Fruit fly (Drosophila melanogaster) whole organism, embryonic: ENCODE data around the gene CG3008.

ENCODE experiments used
- Atf3 ChIP-seq: fragments of 200-800 bp; sonication (Bioruptor generic); optimal IDR thresholded peaks from 3 replicates; lab custom pipeline; 2016; ENCODE audit warnings: missing biosample characterization, missing genetic modification characterization
- CG10654 ChIP-seq: fragments of 200-800 bp; sonication (Bioruptor generic); optimal IDR thresholded peaks from 2 replicates; lab custom pipeline; 2016; ENCODE audit warnings: missing biosample characterization, missing genetic modification characterization
- CG12942 ChIP-seq: fragments of 200-800 bp; sonication (Bioruptor generic); optimal IDR thresholded peaks from 3 replicates; lab custom pipeline; 2016; ENCODE audit warnings: missing biosample characterization, missing genetic modification characterization
- CG14441 ChIP-seq: fragments of 200-800 bp; sonication (Bioruptor generic); IDR thresholded peaks from 2 replicates; pipeline ENCODE4 v1.3.6; 2022; ENCODE audit warnings: missing biosample characterization, missing genetic modification characterization
- CG14667 ChIP-seq: fragments of 200-800 bp; sonication (Bioruptor generic); IDR thresholded peaks from 2 replicates; pipeline ENCODE4 v1.3.6; 2022; ENCODE audit warnings: missing biosample characterization, missing genetic modification characterization
- CG15269 ChIP-seq: fragments of 200-800 bp; sonication (Bioruptor generic); optimal IDR thresholded peaks from 2 replicates; lab custom pipeline; 2018; ENCODE audit warnings: missing biosample characterization, mild to moderate bottlenecking, missing genetic modification characterization, moderate library complexity
- CG17802 ChIP-seq: fragments of 200-800 bp; sonication (Bioruptor generic); optimal IDR thresholded peaks from 2 replicates; lab custom pipeline; 2018; ENCODE audit warnings: missing biosample characterization, mild to moderate bottlenecking, missing genetic modification characterization, moderate library complexity
- CG18011 ChIP-seq: fragments of 200-800 bp; sonication (Bioruptor generic); optimal IDR thresholded peaks from 2 replicates; lab custom pipeline; 2017; ENCODE audit warnings: missing biosample characterization, missing genetic modification characterization, mild to moderate bottlenecking, moderate library complexity, missing genotype
- CG2712 ChIP-seq: fragments of 200-800 bp; optimal IDR thresholded peaks from 3 replicates; lab custom pipeline; 2019; ENCODE audit warnings: missing biosample characterization, mild to moderate bottlenecking, missing genetic modification characterization, moderate library complexity
- CG30403 ChIP-seq: fragments of 200-800 bp; sonication (Bioruptor generic); optimal IDR thresholded peaks from 3 replicates; lab custom pipeline; 2016; ENCODE audit warnings: missing biosample characterization, missing genetic modification characterization
- CG30431 ChIP-seq: fragments of 200-800 bp; sonication (Bioruptor generic); optimal IDR thresholded peaks from 2 replicates; lab custom pipeline; 2017; ENCODE audit warnings: missing biosample characterization, missing genetic modification characterization
- CG32767 ChIP-seq: fragments of 200-800 bp; sonication (Bioruptor generic); IDR thresholded peaks from 2 replicates; pipeline ENCODE4 v1.3.6; 2022; ENCODE audit warnings: missing biosample characterization, missing genetic modification characterization
- CG4360 ChIP-seq: fragments of 200-800 bp; sonication (Bioruptor generic); IDR thresholded peaks from 2 replicates; pipeline ENCODE4 v1.3.6; 2022; ENCODE audit warnings: missing biosample characterization, missing genetic modification characterization
- CG4854 ChIP-seq: fragments of 200-800 bp; sonication (Bioruptor generic); optimal IDR thresholded peaks from 2 replicates; lab custom pipeline; 2016; ENCODE audit warnings: missing biosample characterization, missing genetic modification characterization, inconsistent platforms
- CG6272 ChIP-seq: fragments of 200-800 bp; sonication (Bioruptor generic); IDR thresholded peaks from 2 replicates; pipeline ENCODE4 v1.3.6; 2022; ENCODE audit warnings: missing biosample characterization, missing genetic modification characterization
- CG6689 ChIP-seq: fragments of 200-800 bp; sonication (Bioruptor generic); IDR thresholded peaks from 2 replicates; pipeline ENCODE4 v1.3.6; 2022; ENCODE audit warnings: missing biosample characterization, missing genetic modification characterization
- Doc2 ChIP-seq: fragments of 200-800 bp; sonication (Bioruptor generic); IDR thresholded peaks from 2 replicates; pipeline ENCODE4 v1.3.6; 2022; ENCODE audit warnings: missing biosample characterization, missing genetic modification characterization
- ERR ChIP-seq: fragments of 200-800 bp; sonication (Bioruptor generic); optimal IDR thresholded peaks from 2 replicates; lab custom pipeline; 2016; ENCODE audit warnings: missing biosample characterization, missing genetic modification characterization
- HLH54F ChIP-seq: fragments of 200-800 bp; sonication (Bioruptor generic); optimal IDR thresholded peaks from 3 replicates; lab custom pipeline; 2016; ENCODE audit warnings: missing biosample characterization, missing genetic modification characterization
- Hmr ChIP-seq: fragments of 200-800 bp; sonication (Bioruptor generic); optimal IDR thresholded peaks from 3 replicates; lab custom pipeline; 2017; ENCODE audit warnings: mild to moderate bottlenecking, missing biosample characterization, missing genetic modification reagents, missing genetic modification characterization
- Hr39 ChIP-seq: fragments of >200 bp; optimal IDR thresholded peaks from 2 replicates; lab custom pipeline; 2017
- Myb ChIP-seq: fragments of 200-800 bp; sonication (Bioruptor generic); optimal IDR thresholded peaks from 2 replicates; lab custom pipeline; 2016; ENCODE audit warnings: missing biosample characterization, missing genetic modification characterization
- Rfx ChIP-seq: fragments of 200-800 bp; sonication (Bioruptor generic); IDR thresholded peaks from 2 replicates; pipeline ENCODE4 v1.3.6; 2022; ENCODE audit warnings: missing biosample characterization, missing genetic modification characterization
- Scr ChIP-seq: fragments of 200-800 bp; sonication (Bioruptor generic); IDR thresholded peaks from 2 replicates; pipeline ENCODE4 v1.3.6; 2022; ENCODE audit warnings: missing biosample characterization, missing genetic modification characterization; ENCODE audit not compliant: partially characterized antibody
- Sry-δ ChIP-seq: fragments of 200-800 bp; sonication (Bioruptor generic); optimal IDR thresholded peaks from 2 replicates; lab custom pipeline; 2016; ENCODE audit warnings: missing biosample characterization, missing genetic modification characterization
- Tbp ChIP-seq: fragments of >200 bp; optimal IDR thresholded peaks from 2 replicates; lab custom pipeline; 2018; ENCODE audit warnings: missing biosample characterization, missing genetic modification characterization
- Trl ChIP-seq, 3 experiments: fragments of >200 bp in 2 of 3; fragments of 200-800 bp in 1 of 3; sonication (Bioruptor generic) in 1 of 3; optimal IDR thresholded peaks; 2 replicates in 1 of 3; 3 replicates in 2 of 3; lab custom pipeline; 2016 to 2017; ENCODE audit warnings: missing biosample characterization in 1 of 3, missing genetic modification characterization in 1 of 3
- Vsx1 ChIP-seq: fragments of 200-800 bp; sonication (Bioruptor generic); optimal IDR thresholded peaks from 2 replicates; lab custom pipeline; 2017; ENCODE audit warnings: missing biosample characterization, mild to moderate bottlenecking, missing genetic modification characterization, missing genetic modification reagents
- amos ChIP-seq: fragments of 200-800 bp; sonication (Bioruptor generic); IDR thresholded peaks from 2 replicates; pipeline ENCODE4 v1.3.6; 2022; ENCODE audit warnings: missing biosample characterization, missing genetic modification characterization; ENCODE audit not compliant: partially characterized antibody
- ash1 ChIP-seq: fragments of 200-800 bp; sonication (Bioruptor generic); optimal IDR thresholded peaks from 2 replicates; lab custom pipeline; 2018; ENCODE audit warnings: missing biosample characterization, mild to moderate bottlenecking, missing genetic modification characterization
- chn ChIP-seq: fragments of 200-800 bp; sonication (Bioruptor generic); optimal IDR thresholded peaks from 2 replicates; lab custom pipeline; 2016; ENCODE audit warnings: missing biosample characterization, missing genetic modification characterization
- da ChIP-seq: fragments of 200-800 bp; sonication (Bioruptor generic); optimal IDR thresholded peaks from 2 replicates; lab custom pipeline; 2016; ENCODE audit warnings: missing biosample characterization, missing genetic modification characterization
- dan ChIP-seq: fragments of 200-800 bp; sonication (Bioruptor generic); IDR thresholded peaks from 2 replicates; pipeline ENCODE4 v1.3.6; 2022; ENCODE audit warnings: missing biosample characterization, missing genetic modification characterization
- disco-r ChIP-seq: fragments of 200-800 bp; sonication (Bioruptor generic); optimal IDR thresholded peaks from 2 replicates; lab custom pipeline; 2016; ENCODE audit warnings: missing biosample characterization, missing genetic modification characterization
- dm ChIP-seq: fragments of 200-800 bp; sonication (Bioruptor generic); optimal IDR thresholded peaks from 3 replicates; lab custom pipeline; 2016; ENCODE audit warnings: missing biosample characterization, missing genetic modification characterization
- dpn ChIP-seq, 2 experiments: fragments of 200-800 bp; sonication (Bioruptor generic); optimal IDR thresholded peaks; 3 replicates each; lab custom pipeline; 2016; ENCODE audit warnings: missing biosample characterization in 2 of 2, missing genetic modification characterization in 2 of 2
- emc ChIP-seq: fragments of 200-800 bp; sonication (Bioruptor generic); optimal IDR thresholded peaks from 2 replicates; lab custom pipeline; 2016; ENCODE audit warnings: missing biosample characterization, missing genetic modification characterization
- ems ChIP-seq: fragments of 200-800 bp; sonication (Bioruptor generic); optimal IDR thresholded peaks from 3 replicates; lab custom pipeline; 2016; ENCODE audit warnings: missing biosample characterization, missing genetic modification characterization
- fu2 ChIP-seq: fragments of 200-800 bp; sonication (Bioruptor generic); optimal IDR thresholded peaks from 2 replicates; lab custom pipeline; 2016; ENCODE audit warnings: missing biosample characterization, missing genetic modification characterization
- gsb-n ChIP-seq: fragments of 200-800 bp; sonication (Bioruptor generic); optimal IDR thresholded peaks from 3 replicates; lab custom pipeline; 2018; ENCODE audit warnings: missing biosample characterization, mild to moderate bottlenecking, missing genetic modification characterization
- hbn ChIP-seq: fragments of 200-800 bp; sonication (Bioruptor generic); IDR thresholded peaks from 2 replicates; pipeline ENCODE4 v1.3.6; 2022; ENCODE audit warnings: missing biosample characterization, missing genetic modification characterization; ENCODE audit not compliant: partially characterized antibody
- hkb ChIP-seq, 2 experiments: fragments of 200-800 bp in 1 of 2; fragments of >200 bp in 1 of 2; sonication (Bioruptor generic) in 1 of 2; IDR thresholded peaks in 1 of 2; optimal IDR thresholded peaks in 1 of 2; 2 replicates each; pipeline versions ENCODE4 v1.3.6 to Lab custom; 2017 to 2022; ENCODE audit warnings: missing biosample characterization in 1 of 2, missing genetic modification characterization in 1 of 2
- klu ChIP-seq: fragments of 200-800 bp; sonication (Bioruptor generic); IDR thresholded peaks from 2 replicates; pipeline ENCODE4 v1.3.6; 2022; ENCODE audit warnings: missing biosample characterization, missing genetic modification characterization
- lab ChIP-seq: fragments of 200-800 bp; sonication (Bioruptor generic); optimal IDR thresholded peaks from 3 replicates; lab custom pipeline; 2017; ENCODE audit warnings: missing biosample characterization, missing genetic modification characterization, mild to moderate bottlenecking, moderate library complexity, missing genetic modification reagents
- nmo ChIP-seq: fragments of 200-800 bp; sonication (Bioruptor generic); optimal IDR thresholded peaks from 2 replicates; lab custom pipeline; 2018; ENCODE audit warnings: missing biosample characterization, mild to moderate bottlenecking, missing genetic modification characterization, moderate library complexity
- otp ChIP-seq: fragments of 200-800 bp; sonication (Bioruptor generic); IDR thresholded peaks from 3 replicates; pipeline ENCODE4, ENCODE4 v1.3.6; 2022; ENCODE audit warnings: missing biosample characterization, missing genetic modification characterization
- pho ChIP-seq: fragments of 200-800 bp; sonication (Bioruptor generic); optimal IDR thresholded peaks from 2 replicates; lab custom pipeline; 2016; ENCODE audit warnings: missing biosample characterization, missing genetic modification characterization
- phol ChIP-seq: fragments of 200-800 bp; sonication (Bioruptor generic); optimal IDR thresholded peaks from 3 replicates; lab custom pipeline; 2018; ENCODE audit warnings: missing biosample characterization, mild to moderate bottlenecking, missing genetic modification characterization, moderate library complexity
- row ChIP-seq: fragments of 200-800 bp; sonication (Bioruptor generic); IDR thresholded peaks from 3 replicates; pipeline ENCODE4 v1.3.6; 2022; ENCODE audit warnings: missing biosample characterization, missing genetic modification characterization
- tll ChIP-seq, 2 experiments: fragments of 200-800 bp in 1 of 2; fragments of >200 bp in 1 of 2; sonication (Bioruptor generic) in 1 of 2; optimal IDR thresholded peaks; 2 replicates each; lab custom pipeline; 2017 to 2019; ENCODE audit warnings: missing biosample characterization in 2 of 2, missing genetic modification characterization in 2 of 2, mild to moderate bottlenecking in 1 of 2, moderate library complexity in 1 of 2
- twi ChIP-seq: fragments of 200-800 bp; optimal IDR thresholded peaks from 2 replicates; lab custom pipeline; 2019; ENCODE audit warnings: missing biosample characterization, mild to moderate bottlenecking, missing genetic modification characterization, moderate library complexity
- zfh1 ChIP-seq: fragments of 200-800 bp; sonication (Bioruptor generic); IDR thresholded peaks from 3 replicates; pipeline ENCODE4 v1.3.6; 2022; ENCODE audit warnings: missing biosample characterization, missing genetic modification characterization

Gene CG3008

dm6 chr2L:4854822-4855221, 28.3 kb upstream of the CG3008 start (continued):
- TF ChIP-seq CG14441 (GFP tag; lab: Robert Waterston, UW) (no peak), fu2 (GFP tag; lab: Kevin White, UChicago) (no peak), Rfx (GFP tag; lab: Robert Waterston, UW) (no peak), HLH54F (no peak), disco-r (GFP tag; lab: Kevin White, UChicago) (no peak), CG12942 (GFP tag; lab: Kevin White, UChicago) (no peak), CG32767 (no peak), klu (GFP tag; lab: Robert Waterston, UW) (no peak), Tbp (GFP tag; lab: Kevin White, UChicago) (no peak), CG4854 (GFP tag; lab: Kevin White, UChicago) (no peak), gsb-n (no peak), CG6689 (GFP tag; lab: Robert Waterston, UW) (0 out of 2 replicates have a peak, but pooled peaks have one; percentile 21), CG14667 (GFP tag; lab: Robert Waterston, UW) (no peak), ems (GFP tag; lab: Kevin White, UChicago) (no peak), hbn (GFP tag; lab: Robert Waterston, UW) (no peak), Doc2 (GFP tag; lab: Robert Waterston, UW) (no peak), Trl (optimal IDR thresholded peaks at IDR 0.05; lab: Kevin White, UChicago) (no peak), Trl (GFP tag; optimal IDR thresholded peaks at IDR 0.05; lab: Kevin White, UChicago) (no peak), amos (GFP tag; lab: Robert Waterston, UW) (no peak), dan (GFP tag; lab: Robert Waterston, UW) (0 out of 2 replicates have a peak, but pooled peaks have one; percentile 29), Vsx1 (GFP tag; lab: Kevin White, UChicago) (no peak), lab (peak; percentile 40), ERR (no peak), Scr (no peak), Hr39 (lab: Kevin White, UChicago) (no peak), CG4360 (GFP tag; lab: Robert Waterston, UW) (no peak), pho (GFP tag; lab: Kevin White, UChicago) (no peak), Sry-δ (no peak), CG30431 (GFP tag; lab: Kevin White, UChicago) (no peak), row (peak; percentile 66), phol (tag; lab: Kevin White, UChicago) (peak; percentile 13), dm (GFP tag; lab: Kevin White, UChicago) (no peak), chn (GFP tag; lab: Kevin White, UChicago) (no peak), zfh1 (GFP tag; lab: Robert Waterston, UW) (no peak), twi (no peak), CG15269 (tag; lab: Kevin White, UChicago) (peak; percentile 25), CG6272 (no peak), CG2712 (tag; lab: Kevin White, UChicago) (peak; percentile 11), CG10654 (GFP tag; lab: Kevin White, UChicago) (no peak), CG18011 (GFP tag; lab: Kevin White, UChicago) (no peak), da (GFP tag; lab: Kevin White, UChicago) (no peak), Hmr (GFP tag; lab: Kevin White, UChicago) (peak; percentile 12), emc (no peak), otp (GFP tag; lab: Robert Waterston, UW) (no peak), hkb (optimal IDR thresholded peaks at IDR 0.05; lab: Kevin White, UChicago) (no peak), hkb (GFP tag; IDR thresholded peaks at IDR 0.05; lab: Robert Waterston, UW) (no peak), dpn (GFP tag; optimal IDR thresholded peaks at IDR 0.05; lab: Kevin White, UChicago) (no peak), tll (GFP tag; optimal IDR thresholded peaks at IDR 0.05; lab: Kevin White, UChicago) (no peak), CG17802 (tag; lab: Kevin White, UChicago) (no peak), ash1 (no peak), Myb (GFP tag; lab: Kevin White, UChicago) (peak; percentile 10), CG30403 (GFP tag; lab: Kevin White, UChicago) (peak; percentile 5), nmo (GFP tag; lab: Kevin White, UChicago) (no peak), Atf3 (no peak)
